Worm (Caenorhabditis elegans) whole organism, L1 larva: Measurements from ENCODE around the gene vdac-1.

Experiments used
- C16A3.4 ChIP-seq: fragments of 150-350 bp; optimal IDR thresholded peaks from 2 replicates; lab custom pipeline; 2014; ENCODE audit warnings: missing biosample characterization, missing genetic modification characterization
- aly-2 ChIP-seq: fragments of 150-350 bp; optimal IDR thresholded peaks from 2 replicates; lab custom pipeline; 2014; ENCODE audit warnings: missing biosample characterization, missing genetic modification characterization
- ama-1 ChIP-seq: fragments of 150-350 bp; optimal IDR thresholded peaks from 2 replicates; lab custom pipeline; 2014
- ceh-63 ChIP-seq: fragments of 200-800 bp; sonication (Bioruptor generic); optimal IDR thresholded peaks from 2 replicates; lab custom pipeline; 2018; ENCODE audit warnings: mild to moderate bottlenecking, missing genetic modification characterization, missing compliant biosample characterization
- ceh-88 ChIP-seq: fragments of 200-800 bp; sonication (Bioruptor generic); IDR thresholded peaks from 2 replicates; pipeline ENCODE4 v1.3.6; 2022; ENCODE audit warnings: missing genetic modification characterization, missing compliant biosample characterization
- dpl-1 ChIP-seq, 3 experiments: fragments of 150-350 bp in 2 of 3; sonication (generic microtip) in 1 of 3; optimal IDR thresholded peaks; 2 replicates each; lab custom pipeline; 2014 to 2017; ENCODE audit warnings: missing biosample characterization in 3 of 3, missing genetic modification characterization in 3 of 3, missing genetic modification reagents in 3 of 3
- dsc-1 ChIP-seq: sonication (generic microtip); optimal IDR thresholded peaks from 2 replicates; lab custom pipeline; 2016; ENCODE audit warnings: mild to moderate bottlenecking, missing genetic modification characterization, missing compliant biosample characterization
- efl-1 ChIP-seq, 4 experiments: fragments of 150-350 bp; optimal IDR thresholded peaks in 3 of 4; peaks in 1 of 4; 1 replicate in 1 of 4; 2 replicates in 3 of 4; lab custom pipeline; 2014; ENCODE audit warnings: missing biosample characterization in 2 of 4, missing genetic modification characterization in 2 of 4, missing genetic modification reagents in 2 of 4
- efl-3 ChIP-seq: fragments of 200-800 bp; sonication (Bioruptor generic); optimal IDR thresholded peaks from 2 replicates; lab custom pipeline; 2018; ENCODE audit warnings: mild to moderate bottlenecking, missing genetic modification characterization, missing compliant biosample characterization
- egl-13 ChIP-seq: sonication (generic microtip); optimal IDR thresholded peaks from 2 replicates; lab custom pipeline; 2016; ENCODE audit warnings: missing genotype, missing genetic modification reagents, missing genetic modification characterization, missing compliant biosample characterization
- elt-2 ChIP-seq: sonication (generic microtip); optimal IDR thresholded peaks from 2 replicates; lab custom pipeline; 2016; ENCODE audit warnings: missing genetic modification characterization, mild to moderate bottlenecking, inconsistent platforms, missing compliant biosample characterization, missing genetic modification reagents
- ets-5 ChIP-seq: fragments of 200-800 bp; sonication (Bioruptor generic); IDR thresholded peaks from 2 replicates; pipeline ENCODE4 v1.3.6; 2022; ENCODE audit warnings: missing genetic modification characterization, missing compliant biosample characterization
- fkh-10 ChIP-seq: sonication (generic microtip); optimal IDR thresholded peaks from 2 replicates; lab custom pipeline; 2017; ENCODE audit warnings: missing biosample characterization, missing genetic modification reagents, missing genetic modification characterization
- fkh-4 ChIP-seq: sonication (generic microtip); optimal IDR thresholded peaks from 2 replicates; lab custom pipeline; 2016; ENCODE audit warnings: missing compliant biosample characterization, missing genetic modification characterization, borderline replicate concordance
- grh-1 ChIP-seq: fragments of 200-800 bp; sonication (Bioruptor generic); IDR thresholded peaks from 2 replicates; pipeline ENCODE4 v1.3.6; 2022; ENCODE audit warnings: missing genetic modification reagents, missing genetic modification characterization, missing compliant biosample characterization
- hlh-17 ChIP-seq: fragments of 200-800 bp; sonication (Bioruptor generic); optimal IDR thresholded peaks from 2 replicates; lab custom pipeline; 2018; ENCODE audit warnings: missing genetic modification characterization, mild to moderate bottlenecking, missing compliant biosample characterization, moderate library complexity, borderline replicate concordance
- hpl-2 ChIP-seq: fragments of 150-350 bp; optimal IDR thresholded peaks from 2 replicates; lab custom pipeline; 2014; ENCODE audit warnings: missing biosample characterization, missing genetic modification reagents, missing genetic modification characterization
- lin-14 ChIP-seq: fragments of 200-800 bp; sonication (Bioruptor generic); optimal IDR thresholded peaks from 2 replicates; lab custom pipeline; 2018; ENCODE audit warnings: mild to moderate bottlenecking, missing genetic modification characterization, moderate library complexity, missing compliant biosample characterization
- lin-35 ChIP-seq, 2 experiments: fragments of 150-350 bp; optimal IDR thresholded peaks; 2 replicates each; lab custom pipeline; 2014; ENCODE audit warnings: missing biosample characterization in 2 of 2, missing genetic modification characterization in 2 of 2, missing genetic modification reagents in 2 of 2
- lin-39 ChIP-seq: fragments of 150-350 bp; optimal IDR thresholded peaks from 2 replicates; lab custom pipeline; 2014; ENCODE audit warnings: missing biosample characterization, missing genetic modification reagents, missing genetic modification characterization
- lsy-2 ChIP-seq, 2 experiments: fragments of 150-350 bp; optimal IDR thresholded peaks; 2 replicates each; lab custom pipeline; 2014; ENCODE audit warnings: missing biosample characterization in 2 of 2, missing genetic modification characterization in 2 of 2
- mdl-1 ChIP-seq, 2 experiments: fragments of 150-350 bp; optimal IDR thresholded peaks; 2 replicates each; lab custom pipeline; 2014 to 2017; ENCODE audit warnings: missing biosample characterization in 2 of 2, missing genetic modification characterization in 2 of 2, inconsistent platforms in 1 of 2
- nhr-19 ChIP-seq: fragments of 200-800 bp; sonication (Bioruptor generic); conservative IDR thresholded peaks from 2 replicates; pipeline ENCODE4 v1.3.6; 2022; ENCODE audit warnings: missing genetic modification characterization, missing compliant biosample characterization
- nhr-20 ChIP-seq: sonication (generic microtip); optimal IDR thresholded peaks from 2 replicates; lab custom pipeline; 2016; ENCODE audit warnings: mild to moderate bottlenecking, missing genetic modification characterization, missing compliant biosample characterization
- nhr-237 ChIP-seq: fragments of 150-350 bp; optimal IDR thresholded peaks from 2 replicates; lab custom pipeline; 2014; ENCODE audit warnings: missing biosample characterization, missing genetic modification characterization
- nhr-47 ChIP-seq: sonication (generic microtip); optimal IDR thresholded peaks from 2 replicates; lab custom pipeline; 2016; ENCODE audit warnings: mild to moderate bottlenecking, missing genetic modification characterization, moderate library complexity, missing compliant biosample characterization
- nhr-71 ChIP-seq: sonication (generic microtip); optimal IDR thresholded peaks from 2 replicates; lab custom pipeline; 2016; ENCODE audit warnings: mild to moderate bottlenecking, missing genetic modification characterization, moderate library complexity, missing compliant biosample characterization
- nhr-76 ChIP-seq: sonication (generic microtip); optimal IDR thresholded peaks from 2 replicates; lab custom pipeline; 2017; ENCODE audit warnings: missing biosample characterization, missing genetic modification characterization
- nhr-77 ChIP-seq: fragments of 150-350 bp; optimal IDR thresholded peaks from 2 replicates; lab custom pipeline; 2014; ENCODE audit warnings: missing biosample characterization, missing genetic modification characterization
- nhr-84 ChIP-seq: sonication (generic microtip); optimal IDR thresholded peaks from 2 replicates; lab custom pipeline; 2017; ENCODE audit warnings: missing biosample characterization, missing genetic modification characterization
- nhr-85 ChIP-seq: sonication (generic microtip); peaks from one replicate; lab custom pipeline; 2016; ENCODE audit warnings: missing genetic modification characterization, inconsistent platforms, missing compliant biosample characterization
- nhr-90 ChIP-seq: sonication (generic microtip); optimal IDR thresholded peaks from 2 replicates; lab custom pipeline; 2016; ENCODE audit warnings: mild to moderate bottlenecking, missing genetic modification characterization, missing compliant biosample characterization; ENCODE audit not compliant: poor library complexity
- pax-3 ChIP-seq: fragments of 200-800 bp; sonication (Bioruptor generic); optimal IDR thresholded peaks from 2 replicates; lab custom pipeline; 2018; ENCODE audit warnings: mild to moderate bottlenecking, missing genetic modification characterization, moderate library complexity, missing compliant biosample characterization
- rnt-1 ChIP-seq: sonication (generic microtip); optimal IDR thresholded peaks from 2 replicates; lab custom pipeline; 2016; ENCODE audit warnings: mild to moderate bottlenecking, missing genetic modification characterization, moderate library complexity, missing compliant biosample characterization
- snu-23 ChIP-seq: sonication (generic microtip); optimal IDR thresholded peaks from 2 replicates; lab custom pipeline; 2016; ENCODE audit warnings: missing genetic modification characterization, missing compliant biosample characterization
- sptf-1 ChIP-seq: fragments of 150-350 bp; optimal IDR thresholded peaks from 2 replicates; lab custom pipeline; 2014; ENCODE audit warnings: missing biosample characterization, missing genetic modification characterization
- sup-37 ChIP-seq: fragments of 200-800 bp; sonication (Bioruptor generic); optimal IDR thresholded peaks from 2 replicates; lab custom pipeline; 2018; ENCODE audit warnings: mild to moderate bottlenecking, missing genetic modification characterization, missing compliant biosample characterization
- swsn-7 ChIP-seq: sonication (generic microtip); optimal IDR thresholded peaks from 2 replicates; lab custom pipeline; 2016; ENCODE audit warnings: missing genetic modification characterization, missing compliant biosample characterization
- tbx-2 ChIP-seq: sonication (generic microtip); optimal IDR thresholded peaks from 2 replicates; lab custom pipeline; 2016; ENCODE audit warnings: missing genetic modification characterization, missing compliant biosample characterization
- unc-130 ChIP-seq: fragments of 150-350 bp; optimal IDR thresholded peaks from 2 replicates; lab custom pipeline; 2017; ENCODE audit warnings: missing biosample characterization, missing genetic modification characterization, inconsistent platforms
- unc-30 ChIP-seq: sonication (generic microtip); optimal IDR thresholded peaks from 2 replicates; lab custom pipeline; 2017; ENCODE audit warnings: missing biosample characterization, missing genetic modification characterization
- unc-62 ChIP-seq: fragments of 150-350 bp; optimal IDR thresholded peaks from 2 replicates; lab custom pipeline; 2014; ENCODE audit warnings: missing biosample characterization, missing genetic modification reagents, missing genetic modification characterization
- vab-15 ChIP-seq: sonication (generic microtip); optimal IDR thresholded peaks from 2 replicates; lab custom pipeline; 2017; ENCODE audit warnings: missing genotype, mild to moderate bottlenecking, missing genetic modification characterization, missing compliant biosample characterization
- ztf-11 ChIP-seq, 2 experiments: sonication (generic microtip); optimal IDR thresholded peaks; 2 replicates each; lab custom pipeline; 2016 to 2017; ENCODE audit warnings: missing genetic modification characterization in 2 of 2, missing biosample characterization in 1 of 2, missing compliant biosample characterization in 1 of 2
- ztf-4 ChIP-seq: fragments of 150-350 bp; optimal IDR thresholded peaks from 2 replicates; lab custom pipeline; 2014; ENCODE audit warnings: missing biosample characterization, missing genetic modification characterization

vdac-1 gene

DNA sequence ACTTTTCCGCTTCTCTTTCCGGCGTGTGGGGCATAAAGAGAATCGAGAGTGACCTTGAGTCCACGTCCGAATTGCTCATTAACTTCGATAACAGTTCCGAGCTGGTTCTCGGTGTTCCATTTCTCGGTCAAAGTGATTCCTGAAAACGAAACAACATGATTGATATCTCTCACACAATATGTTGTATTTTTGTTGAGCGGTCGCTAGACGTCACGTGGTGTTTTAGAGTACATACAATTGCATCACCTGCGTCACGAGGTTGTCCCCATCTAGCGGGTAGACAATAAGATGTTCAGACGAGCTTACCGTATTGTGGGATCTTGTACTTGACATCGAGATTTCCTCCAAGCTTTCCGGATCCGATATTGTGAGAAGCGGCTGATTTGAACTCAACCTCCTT lies 386 bp downstream of the vdac-1 start (continued):
- TF ChIP-seq pax-3 = peak; percentile 11
- peak; percentile 9 for TF ChIP-seq lin-39
- TF ChIP-seq snu-23 (GFP tag; lab: Kevin White, UChicago) = peak; percentile 69
- no peak for TF ChIP-seq ceh-63
- TF ChIP-seq, all 84 proteins: peak for 32

DNA sequence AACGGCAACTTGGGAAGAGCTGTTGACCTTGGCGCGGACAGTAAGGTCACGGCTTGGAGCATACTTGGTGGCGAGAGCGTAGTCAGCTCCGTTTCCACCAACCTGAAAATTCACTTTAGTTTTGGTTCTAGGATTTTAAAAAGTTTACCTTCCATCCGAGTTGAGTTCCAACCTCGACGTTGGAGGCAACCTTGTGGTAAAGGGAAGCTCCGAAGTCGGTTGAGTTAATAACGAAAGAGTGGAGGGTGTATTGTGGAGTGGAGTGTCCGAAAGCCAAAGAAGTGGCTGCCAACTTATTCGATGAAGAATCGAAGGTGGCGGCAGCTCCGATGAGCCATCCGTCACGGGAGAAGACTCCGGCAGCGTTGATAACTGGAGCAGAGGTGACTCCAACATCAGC lies 980 bp downstream of the vdac-1 start:
- no peak for TF ChIP-seq unc-30
- no peak for TF ChIP-seq dsc-1 (tag; lab: Kevin White, UChicago)
- no peak for TF ChIP-seq nhr-76 (tag; lab: Kevin White, UChicago)
- no peak for TF ChIP-seq unc-130 (tag; lab: Kevin White, UChicago)
- TF ChIP-seq ets-5 (GFP tag; lab: Robert Waterston, UW) = 0 out of 2 replicates have a peak, but pooled peaks have one; percentile 45
- no peak for TF ChIP-seq nhr-77
- no peak for TF ChIP-seq efl-1 (optimal IDR thresholded peaks at IDR 0.05; lab: Kevin White, UChicago)
- TF ChIP-seq efl-1 (GFP tag; optimal IDR thresholded peaks at IDR 0.05 in 1 of 2; lab: Kevin White, UChicago) = peak in 1 of 2 experiments; percentile 93
- TF ChIP-seq lsy-2 (tag; optimal IDR thresholded peaks at IDR 0.05; lab: Kevin White, UChicago) = no peak

DNA sequence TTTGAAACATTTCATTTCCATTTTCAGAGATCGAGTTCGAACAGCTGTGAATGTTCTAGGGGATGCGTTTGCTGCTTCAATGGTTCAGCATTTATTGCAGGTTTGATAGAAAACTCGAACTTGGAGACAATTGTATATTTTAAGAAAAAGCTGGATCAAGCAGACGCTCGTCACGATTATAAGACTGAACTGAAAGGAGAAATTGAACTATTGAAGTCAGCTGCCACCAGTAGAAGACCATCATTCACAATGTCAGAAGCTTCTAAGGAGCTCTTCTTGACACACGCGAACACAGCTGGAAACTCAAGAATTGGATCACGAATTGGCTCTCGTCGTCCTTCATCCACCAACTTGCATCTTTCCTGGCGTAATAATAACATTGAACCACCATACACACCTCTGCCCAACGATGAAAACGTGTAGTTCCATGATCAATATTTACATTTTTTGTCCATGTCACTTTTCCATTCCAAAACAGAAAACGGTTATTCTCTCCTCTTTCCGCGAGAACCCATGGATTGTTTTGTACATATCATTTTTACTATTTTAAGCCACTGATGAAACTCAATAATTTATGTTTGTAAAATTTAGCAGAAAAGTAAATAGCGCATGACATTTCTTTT lies 1.7 kb downstream of the vdac-1 start:
- TF ChIP-seq ets-5 (GFP tag; lab: Robert Waterston, UW) = no peak
- TF ChIP-seq vab-15 (tag; lab: Kevin White, UChicago) = no peak
- TF ChIP-seq efl-3 (GFP tag; lab: Kevin White, UChicago) = no peak
- no peak for TF ChIP-seq egl-13 (tag; lab: Kevin White, UChicago)
- TF ChIP-seq lin-35 (GFP tag; optimal IDR thresholded peaks at IDR 0.05; lab: Kevin White, UChicago) = peak in 1 of 2 experiments; percentile 59
- peak; percentile 25; the same call in 1 of the 2 replicates for TF ChIP-seq ceh-88 (GFP tag; lab: Robert Waterston, UW)
- TF ChIP-seq nhr-20 = peak; percentile 14
- TF ChIP-seq sptf-1 = no peak
- TF ChIP-seq nhr-85 (tag; lab: Kevin White, UChicago) = peak; percentile 84
- TF ChIP-seq nhr-84 (tag; lab: Kevin White, UChicago) = no peak
- TF ChIP-seq mdl-1 (tag; optimal IDR thresholded peaks at IDR 0.05; lab: Kevin White, UChicago) = no peak
- peak; percentile 72 for TF ChIP-seq nhr-71 (tag; lab: Kevin White, UChicago)
- no peak for TF ChIP-seq nhr-77
- peak in 1 of 2 experiments; percentile 11 for TF ChIP-seq ztf-11 (tag; optimal IDR thresholded peaks at IDR 0.05; lab: Kevin White, UChicago)
- peak; percentile 45 for TF ChIP-seq nhr-47
- peak; percentile 44 for TF ChIP-seq pax-3
- TF ChIP-seq nhr-76 (tag; lab: Kevin White, UChicago) = no peak
- TF ChIP-seq unc-62 = no peak
- peak; percentile 24; the same call in 1 of the 2 replicates for TF ChIP-seq nhr-19 (GFP tag; lab: Robert Waterston, UW)
- TF ChIP-seq nhr-90 = peak; percentile 63
- TF ChIP-seq rnt-1 = peak; percentile 50
- no peak for TF ChIP-seq lin-39
- peak; percentile 62 for TF ChIP-seq snu-23 (GFP tag; lab: Kevin White, UChicago)
- no peak for TF ChIP-seq hpl-2 (GFP tag; lab: Kevin White, UChicago)
- TF ChIP-seq dpl-1 (GFP tag; optimal IDR thresholded peaks at IDR 0.05; lab: Kevin White, UChicago) = peak in 1 of 3 experiments; percentile 34
- TF ChIP-seq grh-1 (GFP tag; lab: Robert Waterston, UW) = 0 out of 2 replicates have a peak, but pooled peaks have one; percentile 28
- peak; percentile 3 for TF ChIP-seq elt-2
- TF ChIP-seq fkh-10 (GFP tag; lab: Kevin White, UChicago) = no peak
- TF ChIP-seq lsy-2 (tag; optimal IDR thresholded peaks at IDR 0.05; lab: Kevin White, UChicago) = peak in 1 of 2 experiments; percentile 32
- peak; percentile 90 for TF ChIP-seq ama-1
- TF ChIP-seq fkh-4 (tag; lab: Kevin White, UChicago) = no peak
- TF ChIP-seq ztf-4 (tag; lab: Kevin White, UChicago) = peak; percentile 67
- peak in 1 of 2 experiments; percentile 15 for TF ChIP-seq efl-1 (optimal IDR thresholded peaks at IDR 0.05; lab: Kevin White, UChicago)
- TF ChIP-seq efl-1 (GFP tag; optimal IDR thresholded peaks at IDR 0.05 in 1 of 2; lab: Kevin White, UChicago) = peak in 1 of 2 experiments; percentile 88
- TF ChIP-seq dsc-1 (tag; lab: Kevin White, UChicago) = peak; percentile 25
- TF ChIP-seq lin-14 = no peak
- TF ChIP-seq C16A3.4 (tag; lab: Kevin White, UChicago) = no peak
- peak; percentile 1 for TF ChIP-seq tbx-2
- TF ChIP-seq nhr-237 (tag; lab: Kevin White, UChicago) = no peak
- TF ChIP-seq aly-2 (tag; lab: Kevin White, UChicago) = peak; percentile 87
- no peak for TF ChIP-seq hlh-17 (GFP tag; lab: Kevin White, UChicago)
- peak; percentile 44 for TF ChIP-seq swsn-7 (tag; lab: Kevin White, UChicago)
- peak; percentile 47 for TF ChIP-seq sup-37 (GFP tag; lab: Kevin White, UChicago)
